Fruit fly (Drosophila melanogaster): Measurements from ENCODE around the gene Ilp2.

The Ilp2 gene

dm6 chr3L:9762036-9762597 lies 37.4 kb upstream of the Ilp2 start (continued):
- TF ChIP-seq Rx (GFP tag; IDR thresholded peaks at IDR 0.05) (no peak), lbe (GFP tag; optimal IDR thresholded peaks at IDR 0.05) (no peak), CG7963 (GFP tag; IDR thresholded peaks at IDR 0.05; ENCODE audit: partially characterized antibody) (no peak), CG10321 (GFP tag; IDR thresholded peaks at IDR 0.05) (no peak), CG31224 (GFP tag; IDR thresholded peaks at IDR 0.05) (no peak), CG12155 (GFP tag; optimal IDR thresholded peaks at IDR 0.05) (no peak), CG17186 (GFP tag; optimal IDR thresholded peaks at IDR 0.05) (no peak), Fer2 (tag; optimal IDR thresholded peaks at IDR 0.05) (no peak), CG9215 (GFP tag; IDR thresholded peaks at IDR 0.05) (no peak), stwl (tag; optimal IDR thresholded peaks at IDR 0.05) (no peak), mam (GFP tag; optimal IDR thresholded peaks at IDR 0.05) (no peak), CG3065 (GFP tag; optimal IDR thresholded peaks at IDR 0.05) (no peak), CG11093 (GFP tag; IDR thresholded peaks at IDR 0.05) (no peak), CG12104 (GFP tag; optimal IDR thresholded peaks at IDR 0.05) (no peak), tgo (GFP tag; IDR thresholded peaks at IDR 0.05) (no peak), C15 (GFP tag; IDR thresholded peaks at IDR 0.05) (no peak), Usf (GFP tag; optimal IDR thresholded peaks at IDR 0.05) (no peak), dm (GFP tag; optimal IDR thresholded peaks at IDR 0.05) (no peak), Six4 (GFP tag; optimal IDR thresholded peaks at IDR 0.05) (no peak), knrl (GFP tag; IDR thresholded peaks at IDR 0.05; ENCODE audit: partially characterized antibody) (0 out of 3 replicates have a peak, but pooled peaks have one; percentile 33), Opbp (GFP tag; IDR thresholded peaks at IDR 0.05; ENCODE audit: partially characterized antibody) (no peak), hbn (GFP tag; IDR thresholded peaks at IDR 0.05; ENCODE audit: partially characterized antibody) (no peak), CG9797 (GFP tag; optimal IDR thresholded peaks at IDR 0.05) (no peak), crol (GFP tag; IDR thresholded peaks at IDR 0.05) (no peak), ems (GFP tag; optimal IDR thresholded peaks at IDR 0.05) (peak; percentile 28), az2 (GFP tag; optimal IDR thresholded peaks at IDR 0.05) (no peak), CG15269 (tag; optimal IDR thresholded peaks at IDR 0.05) (no peak), CG10543 (GFP tag; optimal IDR thresholded peaks at IDR 0.05) (no peak), CG11560 (tag; IDR thresholded peaks at IDR 0.05) (no peak), jing (GFP tag; optimal IDR thresholded peaks at IDR 0.05) (no peak), CG5180 (GFP tag; optimal IDR thresholded peaks at IDR 0.05) (no peak), br (optimal IDR thresholded peaks at IDR 0.05) (no peak), GATAe (GFP tag; conservative IDR thresholded peaks at IDR 0.05) (no peak), Elba2 (GFP tag; optimal IDR thresholded peaks at IDR 0.05) (no peak), Optix (GFP tag; IDR thresholded peaks at IDR 0.05) (no peak), CG12219 (GFP tag; optimal IDR thresholded peaks at IDR 0.05) (peak; percentile 30), vvl (GFP tag; IDR thresholded peaks at IDR 0.05) (0 out of 2 replicates have a peak, but pooled peaks have one; percentile 41), CG15073 (GFP tag; optimal IDR thresholded peaks at IDR 0.05) (no peak), insv (GFP tag; optimal IDR thresholded peaks at IDR 0.05) (no peak), CG6791 (GFP tag; IDR thresholded peaks at IDR 0.05; ENCODE audit: partially characterized antibody) (no peak), CG8478 (optimal IDR thresholded peaks at IDR 0.05) (no peak), CG4282 (GFP tag; optimal IDR thresholded peaks at IDR 0.05) (no peak), Xbp1 (GFP tag; optimal IDR thresholded peaks at IDR 0.05) (no peak), CG6175 (GFP tag; IDR thresholded peaks at IDR 0.05) (no peak), HLH4C (GFP tag; IDR thresholded peaks at IDR 0.05; ENCODE audit: partially characterized antibody) (0 out of 3 replicates have a peak, but pooled peaks have one; percentile 25), Ets65A (GFP tag) (no peak), E2f2 (GFP tag; IDR thresholded peaks at IDR 0.05) (no peak), CG12769 (tag; optimal IDR thresholded peaks at IDR 0.05) (no peak), tin (GFP tag; optimal IDR thresholded peaks at IDR 0.05) (no peak), CG14667 (GFP tag; IDR thresholded peaks at IDR 0.05) (no peak), Bgb (GFP tag; IDR thresholded peaks at IDR 0.05; ENCODE audit: partially characterized antibody) (peak; percentile 56; the same call in 1 of the 2 replicates), tio (GFP tag; optimal IDR thresholded peaks at IDR 0.05) (no peak)
